Fruit fly (Drosophila melanogaster) whole organism, wandering third instar larva: Measurements from ENCODE around the gene Dup99B.

ENCODE experiments used
- Abd-B ChIP-seq: fragments of >200 bp; optimal IDR thresholded peaks from 2 replicates; lab custom pipeline; 2017; ENCODE audit warnings: missing biosample characterization, missing genetic modification characterization
- CG32264 ChIP-seq: fragments of 200-800 bp; sonication (Bioruptor generic); optimal IDR thresholded peaks from 2 replicates; lab custom pipeline; 2016; ENCODE audit warnings: missing biosample characterization, missing genetic modification characterization
- CG9705 ChIP-seq: fragments of 200-800 bp; sonication (Bioruptor generic); optimal IDR thresholded peaks from 2 replicates; lab custom pipeline; 2018; ENCODE audit warnings: missing biosample characterization, mild to moderate bottlenecking, missing genetic modification characterization
- CrebA ChIP-seq: fragments of 200-800 bp; sonication (Bioruptor generic); optimal IDR thresholded peaks from 2 replicates; lab custom pipeline; 2016; ENCODE audit warnings: missing biosample characterization, mild to moderate bottlenecking, missing genetic modification characterization, borderline replicate concordance
- Dfd ChIP-seq: fragments of >200 bp; optimal IDR thresholded peaks from 2 replicates; lab custom pipeline; 2017; ENCODE audit warnings: missing biosample characterization, missing genetic modification characterization
- Dif ChIP-seq: fragments of 200-275, 200-300 bp; sonication (Bioruptor generic); optimal IDR thresholded peaks from 2 replicates; lab custom pipeline; 2018; ENCODE audit warnings: missing biosample characterization, missing genetic modification characterization; ENCODE audit not compliant: partially characterized antibody
- GATAd ChIP-seq: sonication (Bioruptor generic); optimal IDR thresholded peaks from 2 replicates; lab custom pipeline; 2016; ENCODE audit warnings: missing biosample characterization, missing genetic modification characterization
- HLH106 ChIP-seq: fragments of 200-800 bp; optimal IDR thresholded peaks from 3 replicates; lab custom pipeline; 2019; ENCODE audit warnings: missing biosample characterization, mild to moderate bottlenecking, missing genetic modification characterization, moderate library complexity
- Hnf4 ChIP-seq: fragments of 200-800 bp; sonication (Bioruptor generic); optimal IDR thresholded peaks from 2 replicates; lab custom pipeline; 2016; ENCODE audit warnings: missing biosample characterization, mild to moderate bottlenecking, missing genetic modification characterization
- Hr78 ChIP-seq: fragments of >200 bp; optimal IDR thresholded peaks from 2 replicates; lab custom pipeline; 2017; ENCODE audit warnings: missing biosample characterization, missing genetic modification characterization
- Hr83 ChIP-seq: fragments of 200-300 bp; sonication (Bioruptor generic); optimal IDR thresholded peaks from 2 replicates; lab custom pipeline; 2016; ENCODE audit warnings: missing biosample characterization, mild to moderate bottlenecking, missing genetic modification characterization, moderate library complexity; ENCODE audit not compliant: poor library complexity, severe bottlenecking
- Jra ChIP-seq: sonication (Bioruptor generic); optimal IDR thresholded peaks from 2 replicates; lab custom pipeline; 2016; ENCODE audit warnings: missing biosample characterization, missing genetic modification characterization
- Mio ChIP-seq: sonication (Bioruptor generic); optimal IDR thresholded peaks from 2 replicates; lab custom pipeline; 2016; ENCODE audit warnings: missing biosample characterization, missing genetic modification characterization
- Myc ChIP-seq: fragments of >200 bp; optimal IDR thresholded peaks from 2 replicates; lab custom pipeline; 2017
- N ChIP-seq: fragments of >200 bp; optimal IDR thresholded peaks from 2 replicates; lab custom pipeline; 2018; ENCODE audit warnings: missing biosample characterization, missing external identifiers, missing genetic modification characterization
- OdsH ChIP-seq: fragments of 200-800 bp; sonication (Bioruptor generic); optimal IDR thresholded peaks from 2 replicates; lab custom pipeline; 2016; ENCODE audit warnings: missing biosample characterization, mild to moderate bottlenecking, missing genetic modification characterization
- Rel ChIP-seq, 2 experiments: fragments of 200-800 bp; sonication (Bioruptor generic) in 1 of 2; optimal IDR thresholded peaks; 2 replicates in 1 of 2; 3 replicates in 1 of 2; lab custom pipeline; 2016 to 2019; ENCODE audit warnings: mild to moderate bottlenecking in 2 of 2, missing biosample characterization in 2 of 2, missing genetic modification characterization in 2 of 2, moderate library complexity in 1 of 2
- Sp1 ChIP-seq: fragments of 200-800 bp; sonication (Bioruptor generic); optimal IDR thresholded peaks from 3 replicates; lab custom pipeline; 2019; ENCODE audit warnings: missing biosample characterization, mild to moderate bottlenecking, missing genetic modification characterization, moderate library complexity
- Vsx2 ChIP-seq: fragments of 200-300, 225-300 bp; sonication (Bioruptor generic); optimal IDR thresholded peaks from 2 replicates; lab custom pipeline; 2018; ENCODE audit warnings: missing biosample characterization, missing genetic modification characterization; ENCODE audit not compliant: partially characterized antibody
- br ChIP-seq: fragments of 200-800 bp; sonication (Bioruptor generic); optimal IDR thresholded peaks from 2 replicates; lab custom pipeline; 2016; ENCODE audit warnings: missing biosample characterization, missing genetic modification characterization
- brk ChIP-seq: fragments of 200-800 bp; sonication (Bioruptor generic); optimal IDR thresholded peaks from 2 replicates; lab custom pipeline; 2016; ENCODE audit warnings: missing biosample characterization, mild to moderate bottlenecking, missing genetic modification characterization
- dl ChIP-seq, 2 experiments: fragments of 175-275, 200-275 bp in 1 of 2; fragments of 200-275 bp in 1 of 2; sonication (Bioruptor generic); optimal IDR thresholded peaks; lab custom pipeline; 2018; ENCODE audit warnings: mild to moderate bottlenecking in 2 of 2, missing biosample characterization in 2 of 2, missing genetic modification characterization in 2 of 2, moderate library complexity in 2 of 2; ENCODE audit not compliant: partially characterized antibody in 2 of 2, insufficient read depth in 1 of 2
- dmrt93B ChIP-seq: fragments of 200-800 bp; sonication (Bioruptor generic); optimal IDR thresholded peaks from 2 replicates; lab custom pipeline; 2018; ENCODE audit warnings: missing biosample characterization, mild to moderate bottlenecking, missing genetic modification characterization
- dsf ChIP-seq: sonication (Bioruptor generic); optimal IDR thresholded peaks from 2 replicates; lab custom pipeline; 2016; ENCODE audit warnings: missing biosample characterization, missing genetic modification characterization, borderline replicate concordance
- ey ChIP-seq: fragments of 200-800 bp; sonication (Bioruptor generic); optimal IDR thresholded peaks from 2 replicates; lab custom pipeline; 2016; ENCODE audit warnings: missing biosample characterization, missing genetic modification characterization
- foxo ChIP-seq, 2 experiments: fragments of 200-800 bp; sonication (Bioruptor generic); optimal IDR thresholded peaks; 2 replicates in 1 of 2; 3 replicates in 1 of 2; lab custom pipeline; 2016 to 2017; ENCODE audit warnings: missing biosample characterization in 2 of 2, missing genetic modification characterization in 2 of 2
- fru ChIP-seq: fragments of 200-800 bp; sonication (Bioruptor generic); optimal IDR thresholded peaks from 3 replicates; lab custom pipeline; 2016; ENCODE audit warnings: missing biosample characterization, mild to moderate bottlenecking, missing genetic modification characterization
- h ChIP-seq: fragments of 200-800 bp; sonication (Bioruptor generic); optimal IDR thresholded peaks from 3 replicates; lab custom pipeline; 2016; ENCODE audit warnings: missing biosample characterization, mild to moderate bottlenecking, missing genetic modification characterization
- jim ChIP-seq: fragments of 175-275, 200-325 bp; sonication (Bioruptor generic); optimal IDR thresholded peaks from 2 replicates; lab custom pipeline; 2016; ENCODE audit warnings: missing biosample characterization, mild to moderate bottlenecking, missing genetic modification characterization
- lola ChIP-seq: fragments of >200 bp; optimal IDR thresholded peaks from 2 replicates; lab custom pipeline; 2017; ENCODE audit warnings: missing biosample characterization, missing genetic modification characterization
- pan ChIP-seq: fragments of >200 bp; optimal IDR thresholded peaks from 2 replicates; lab custom pipeline; 2017
- psq ChIP-seq: fragments of 200-800 bp; sonication (Bioruptor generic); optimal IDR thresholded peaks from 3 replicates; lab custom pipeline; 2017; ENCODE audit warnings: missing biosample characterization, mild to moderate bottlenecking, missing genetic modification characterization, moderate library complexity
- rgr ChIP-seq: fragments of 200-800 bp; sonication (Bioruptor generic); optimal IDR thresholded peaks from 3 replicates; lab custom pipeline; 2016; ENCODE audit warnings: missing biosample characterization, mild to moderate bottlenecking, missing genetic modification characterization
- sage ChIP-seq: fragments of 200-800 bp; sonication (Bioruptor generic); optimal IDR thresholded peaks from 2 replicates; lab custom pipeline; 2016; ENCODE audit warnings: missing biosample characterization, mild to moderate bottlenecking, missing genetic modification characterization
- sv ChIP-seq: fragments of 200-800 bp; sonication (Bioruptor generic); optimal IDR thresholded peaks from 3 replicates; lab custom pipeline; 2016; ENCODE audit warnings: missing biosample characterization, missing genetic modification characterization
- tai ChIP-seq: sonication (Bioruptor generic); optimal IDR thresholded peaks from 2 replicates; lab custom pipeline; 2016; ENCODE audit warnings: missing biosample characterization, missing genetic modification characterization
- usp ChIP-seq: fragments of >200 bp; optimal IDR thresholded peaks from 2 replicates; lab custom pipeline; 2017; ENCODE audit warnings: missing biosample characterization, missing genetic modification characterization
- woc ChIP-seq: sonication (Bioruptor generic); optimal IDR thresholded peaks from 2 replicates; lab custom pipeline; 2016; ENCODE audit warnings: missing biosample characterization, mild to moderate bottlenecking, missing genetic modification characterization

The Dup99B gene

DNA sequence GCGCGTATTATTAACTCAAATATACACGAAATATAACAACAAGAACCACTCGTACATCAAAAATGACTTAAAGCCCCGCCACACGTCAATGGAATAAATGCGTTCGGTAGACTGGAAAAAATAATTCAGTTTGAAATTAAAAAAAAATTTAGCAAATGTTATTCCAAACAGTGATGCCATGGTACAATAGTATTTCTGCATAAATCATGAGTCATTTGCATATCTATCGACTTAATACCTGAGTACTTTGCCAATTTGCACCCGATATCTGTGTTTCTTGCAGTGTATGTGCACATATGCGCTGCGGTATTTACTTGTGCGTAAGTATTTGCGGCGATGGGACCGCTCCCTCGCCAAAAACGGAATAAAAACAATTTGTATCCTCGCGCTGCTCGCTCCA is 48.0 kb upstream of the Dup99B start:
- TF ChIP-seq Sp1 (GFP tag; lab: Kevin White, UChicago) = peak; percentile 97
- peak; percentile 97 for TF ChIP-seq tai (GFP tag; lab: Kevin White, UChicago)
- TF ChIP-seq Abd-B = no peak
- TF ChIP-seq h (GFP tag; lab: Kevin White, UChicago) = peak; percentile 99
- TF ChIP-seq woc (GFP tag; lab: Kevin White, UChicago) = peak; percentile 93
- TF ChIP-seq brk (GFP tag; lab: Kevin White, UChicago) = peak; percentile 93
- TF ChIP-seq CG9705 (GFP tag; lab: Kevin White, UChicago) = peak; percentile 92
- TF ChIP-seq Myc = no peak
- TF ChIP-seq ey = peak; percentile 98
- no peak for TF ChIP-seq N
- TF ChIP-seq Rel (GFP tag; optimal IDR thresholded peaks at IDR 0.05; lab: Kevin White, UChicago) = peak; percentile 64
- peak; percentile 85 for TF ChIP-seq Rel (tag; optimal IDR thresholded peaks at IDR 0.05; lab: Kevin White, UChicago)
- no peak for TF ChIP-seq Hr83 (GFP tag; lab: Kevin White, UChicago)
- TF ChIP-seq br (GFP tag; lab: Kevin White, UChicago) = peak; percentile 98
- peak; percentile 97 for TF ChIP-seq OdsH
- peak; percentile 97 for TF ChIP-seq HLH106 (tag; lab: Kevin White, UChicago)
- TF ChIP-seq Dfd (GFP tag; lab: Kevin White, UChicago) = peak; percentile 7
- peak; percentile 94 for TF ChIP-seq Jra (GFP tag; lab: Kevin White, UChicago)
- peak; percentile 94 for TF ChIP-seq psq (GFP tag; lab: Kevin White, UChicago)
- peak; percentile 80 for TF ChIP-seq Mio (GFP tag; lab: Kevin White, UChicago)
- TF ChIP-seq sv (GFP tag; lab: Kevin White, UChicago) = no peak
- TF ChIP-seq GATAd = peak; percentile 92
- peak; percentile 96 for TF ChIP-seq sage (GFP tag; lab: Kevin White, UChicago)
- no peak for TF ChIP-seq Vsx2 (GFP tag; lab: Kevin White, UChicago)
- no peak for TF ChIP-seq dl (GFP tag; optimal IDR thresholded peaks at IDR 0.05; lab: Kevin White, UChicago; ENCODE audit: insufficient read depth in 1 of 2, partially characterized antibody in 2 of 2)
- TF ChIP-seq foxo (GFP tag; optimal IDR thresholded peaks at IDR 0.05; lab: Kevin White, UChicago) = peak; percentile 71 to 98
- TF ChIP-seq rgr (GFP tag; lab: Kevin White, UChicago) = peak; percentile 96
- peak; percentile 97 for TF ChIP-seq Hnf4 (GFP tag; lab: Kevin White, UChicago)
- no peak for TF ChIP-seq Hr78
- peak; percentile 96 for TF ChIP-seq fru (GFP tag; lab: Kevin White, UChicago)
- TF ChIP-seq jim = no peak
- peak; percentile 95 for TF ChIP-seq CG32264
- TF ChIP-seq dmrt93B (GFP tag; lab: Kevin White, UChicago) = peak; percentile 96
- TF ChIP-seq pan = no peak
- TF ChIP-seq lola (GFP tag; lab: Kevin White, UChicago) = no peak
- peak; percentile 69 for TF ChIP-seq CrebA (GFP tag; lab: Kevin White, UChicago)
- peak; percentile 88 for TF ChIP-seq dsf (GFP tag; lab: Kevin White, UChicago)

DNA sequence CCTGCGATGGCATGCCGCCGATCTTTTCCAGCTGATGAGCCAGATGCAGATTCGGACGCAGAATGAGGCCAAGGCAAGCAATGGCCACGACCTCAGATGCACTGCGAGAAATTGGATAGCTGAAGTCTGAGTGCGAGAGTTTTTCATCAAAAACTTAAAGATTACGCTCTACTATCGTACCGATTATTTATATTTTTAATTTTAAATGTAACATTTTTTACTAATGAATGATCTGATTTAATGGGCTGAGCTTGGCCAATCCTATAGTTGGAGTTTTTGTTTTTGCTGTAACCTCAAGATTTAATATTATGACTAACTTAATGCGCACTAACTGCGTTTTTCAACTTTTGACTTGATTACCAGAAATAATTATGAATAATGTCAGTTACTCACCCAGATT is 47.1 kb upstream of the Dup99B start:
- no peak for TF ChIP-seq dsf (GFP tag; lab: Kevin White, UChicago)
- TF ChIP-seq Jra (GFP tag; lab: Kevin White, UChicago) = no peak
- TF ChIP-seq Myc = no peak
- no peak for TF ChIP-seq tai (GFP tag; lab: Kevin White, UChicago)
- TF ChIP-seq ey = no peak
- no peak for TF ChIP-seq Abd-B
- TF ChIP-seq rgr (GFP tag; lab: Kevin White, UChicago) = no peak
- no peak for TF ChIP-seq OdsH
- no peak for TF ChIP-seq dl (GFP tag; optimal IDR thresholded peaks at IDR 0.05; lab: Kevin White, UChicago; ENCODE audit: insufficient read depth in 1 of 2, partially characterized antibody in 2 of 2)
- TF ChIP-seq br (GFP tag; lab: Kevin White, UChicago) = peak; percentile 15
- TF ChIP-seq jim = no peak
- TF ChIP-seq CG9705 (GFP tag; lab: Kevin White, UChicago) = no peak
- peak; percentile 8 for TF ChIP-seq woc (GFP tag; lab: Kevin White, UChicago)
- no peak for TF ChIP-seq GATAd
- no peak for TF ChIP-seq sv (GFP tag; lab: Kevin White, UChicago)
- TF ChIP-seq CrebA (GFP tag; lab: Kevin White, UChicago) = no peak
- TF ChIP-seq dmrt93B (GFP tag; lab: Kevin White, UChicago) = peak; percentile 43
- no peak for TF ChIP-seq brk (GFP tag; lab: Kevin White, UChicago)
- TF ChIP-seq Dif = no peak
- TF ChIP-seq Dfd (GFP tag; lab: Kevin White, UChicago) = no peak
- TF ChIP-seq h (GFP tag; lab: Kevin White, UChicago) = no peak
- TF ChIP-seq Hnf4 (GFP tag; lab: Kevin White, UChicago) = no peak
- no peak for TF ChIP-seq CG32264
- peak; percentile 41 for TF ChIP-seq fru (GFP tag; lab: Kevin White, UChicago)
- TF ChIP-seq usp (GFP tag; lab: Kevin White, UChicago) = no peak
- TF ChIP-seq N = no peak
- TF ChIP-seq Vsx2 (GFP tag; lab: Kevin White, UChicago) = no peak
- TF ChIP-seq HLH106 (tag; lab: Kevin White, UChicago) = peak; percentile 53
- TF ChIP-seq Mio (GFP tag; lab: Kevin White, UChicago) = no peak
- TF ChIP-seq Sp1 (GFP tag; lab: Kevin White, UChicago) = peak; percentile 38
- TF ChIP-seq sage (GFP tag; lab: Kevin White, UChicago) = peak; percentile 16
- peak in 1 of 2 experiments; percentile 53 for TF ChIP-seq foxo (GFP tag; optimal IDR thresholded peaks at IDR 0.05; lab: Kevin White, UChicago)
- no peak for TF ChIP-seq Rel (GFP tag; optimal IDR thresholded peaks at IDR 0.05; lab: Kevin White, UChicago)
- no peak for TF ChIP-seq Rel (tag; optimal IDR thresholded peaks at IDR 0.05; lab: Kevin White, UChicago)
- TF ChIP-seq lola (GFP tag; lab: Kevin White, UChicago) = no peak
- TF ChIP-seq psq (GFP tag; lab: Kevin White, UChicago) = no peak
- no peak for TF ChIP-seq Hr78
- TF ChIP-seq Hr83 (GFP tag; lab: Kevin White, UChicago) = no peak
- TF ChIP-seq pan = no peak
